Fruit fly (Drosophila melanogaster): Measurements from ENCODE around the gene fid.

fid gene

dm6 chr3R:26007964-26008868 lies 38.3 kb downstream of the fid start (continued):
- TF ChIP-seq CG8632 (GFP tag; optimal IDR thresholded peaks at IDR 0.05) = peak; percentile 55
- TF ChIP-seq CG1621 (tag; optimal IDR thresholded peaks at IDR 0.05) = peak; percentile 71
- peak; percentile 43 for TF ChIP-seq CG32006 (GFP tag; optimal IDR thresholded peaks at IDR 0.05)
- TF ChIP-seq Eip78C (GFP tag) = peak; percentile 83
- TF ChIP-seq CG3919 (GFP tag; optimal IDR thresholded peaks at IDR 0.05) = peak; percentile 28
- TF ChIP-seq CG4318 (GFP tag; optimal IDR thresholded peaks at IDR 0.05) = no peak
- peak; percentile 58 for TF ChIP-seq Sox102F (GFP tag; optimal IDR thresholded peaks at IDR 0.05)
- peak; percentile 66 for TF ChIP-seq CG34406 (GFP tag; optimal IDR thresholded peaks at IDR 0.05)
- TF ChIP-seq Ets21C (GFP tag; optimal IDR thresholded peaks at IDR 0.05) = no peak
- TF ChIP-seq CG8319 (GFP tag; optimal IDR thresholded peaks at IDR 0.05) = peak; percentile 38

DNA sequence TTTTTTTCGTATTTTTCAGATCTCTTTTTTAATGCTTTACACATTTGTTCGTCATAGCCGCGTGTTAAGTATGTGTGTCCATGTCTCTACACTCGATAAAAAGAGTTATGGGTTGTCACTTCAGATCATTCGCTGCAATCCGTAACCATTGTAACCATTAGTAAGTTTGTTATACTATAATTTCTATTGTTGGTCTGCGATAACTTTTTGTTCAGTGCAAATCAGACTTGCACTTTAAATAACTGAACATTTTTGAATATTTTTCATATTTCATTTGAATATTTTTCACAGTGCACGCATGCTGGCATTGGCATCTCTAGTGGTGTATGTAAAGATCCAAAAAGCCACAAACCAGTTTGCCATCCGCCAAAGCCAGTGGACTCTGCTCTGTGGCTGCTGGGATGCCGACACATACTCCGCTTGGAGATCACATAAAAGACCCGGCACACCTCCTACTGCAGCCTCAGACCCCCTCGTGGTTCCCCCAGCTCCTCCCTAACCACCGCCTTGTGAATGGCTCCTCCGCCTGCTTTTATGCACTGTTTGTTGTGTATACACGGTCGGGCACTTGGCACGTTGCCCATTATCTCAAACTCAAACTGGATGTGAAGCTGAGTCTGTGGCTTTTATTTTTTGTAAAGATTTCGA lies 39.1 kb downstream of the fid start:
- TF ChIP-seq dac (GFP tag; optimal IDR thresholded peaks at IDR 0.05) (peak; percentile 91), CG6792 (GFP tag; optimal IDR thresholded peaks at IDR 0.05) (peak; percentile 97), CG16779 (tag; optimal IDR thresholded peaks at IDR 0.05) (peak; percentile 93), CG11902 (GFP tag; optimal IDR thresholded peaks at IDR 0.05) (peak; percentile 96), cyc (GFP tag; optimal IDR thresholded peaks at IDR 0.05) (peak; percentile 97), dsx (GFP tag; optimal IDR thresholded peaks at IDR 0.05; ENCODE audit: poor library complexity, severe bottlenecking) (peak; percentile 97), pdm3 (GFP tag; optimal IDR thresholded peaks at IDR 0.05) (peak; percentile 98), CG15336 (GFP tag; IDR thresholded peaks at IDR 0.05) (peak; percentile 96), CG31627 (GFP tag; optimal IDR thresholded peaks at IDR 0.05) (peak; percentile 98), ss (GFP tag; optimal IDR thresholded peaks at IDR 0.05) (peak; percentile 94 to 98), svp (GFP tag) (peak; percentile 99), CG32006 (GFP tag; optimal IDR thresholded peaks at IDR 0.05) (peak; percentile 97), spab (GFP tag; optimal IDR thresholded peaks at IDR 0.05) (peak; percentile 98), CG10669 (GFP tag; optimal IDR thresholded peaks at IDR 0.05) (peak; percentile 98), CG7368 (GFP tag; optimal IDR thresholded peaks at IDR 0.05) (peak; percentile 95), CG8632 (GFP tag; optimal IDR thresholded peaks at IDR 0.05) (peak; percentile 97), OdsH (GFP tag; optimal IDR thresholded peaks at IDR 0.05) (peak; percentile 97), CG9139 (GFP tag; optimal IDR thresholded peaks at IDR 0.05) (peak; percentile 95), fkh (GFP tag; optimal IDR thresholded peaks at IDR 0.05) (no peak), Eip93F (GFP tag; optimal IDR thresholded peaks at IDR 0.05) (peak; percentile 96), Hr38 (GFP tag; optimal IDR thresholded peaks at IDR 0.05) (no peak), Ets96B (tag; optimal IDR thresholded peaks at IDR 0.05) (peak; percentile 99), topi (GFP tag; optimal IDR thresholded peaks at IDR 0.05) (peak; percentile 98), esn (GFP tag; optimal IDR thresholded peaks at IDR 0.05) (peak; percentile 98), fd59A (GFP tag; optimal IDR thresholded peaks at IDR 0.05) (peak; percentile 98), Blimp-1 (GFP tag; optimal IDR thresholded peaks at IDR 0.05) (peak; percentile 84), salr (GFP tag; optimal IDR thresholded peaks at IDR 0.05) (peak; percentile 96 to 97), CG6854 (GFP tag; optimal IDR thresholded peaks at IDR 0.05) (peak; percentile 82), Eip78C (GFP tag) (peak; percentile 100), CG6808 (GFP tag; optimal IDR thresholded peaks at IDR 0.05) (peak; percentile 97), net (GFP tag; optimal IDR thresholded peaks at IDR 0.05) (peak; percentile 96), vri (GFP tag; optimal IDR thresholded peaks at IDR 0.05) (peak; percentile 97), CG3032 (tag; optimal IDR thresholded peaks at IDR 0.05) (peak; percentile 98), Lpt (GFP tag; optimal IDR thresholded peaks at IDR 0.05) (peak; percentile 95), Ets21C (GFP tag; optimal IDR thresholded peaks at IDR 0.05) (peak; percentile 95), CG4318 (GFP tag; optimal IDR thresholded peaks at IDR 0.05) (peak; percentile 93), Smox (GFP tag; optimal IDR thresholded peaks at IDR 0.05) (peak; percentile 97), achi (GFP tag; optimal IDR thresholded peaks at IDR 0.05) (peak; percentile 97), Hr39 (GFP tag; optimal IDR thresholded peaks at IDR 0.05) (peak; percentile 98), CG11294 (GFP tag; IDR thresholded peaks at IDR 0.05) (peak; percentile 81), Sox14 (GFP tag; optimal IDR thresholded peaks at IDR 0.05) (peak; percentile 98)
